ENCODE assay signal across 5 worm cellular contexts in the genomic region with DNA sequence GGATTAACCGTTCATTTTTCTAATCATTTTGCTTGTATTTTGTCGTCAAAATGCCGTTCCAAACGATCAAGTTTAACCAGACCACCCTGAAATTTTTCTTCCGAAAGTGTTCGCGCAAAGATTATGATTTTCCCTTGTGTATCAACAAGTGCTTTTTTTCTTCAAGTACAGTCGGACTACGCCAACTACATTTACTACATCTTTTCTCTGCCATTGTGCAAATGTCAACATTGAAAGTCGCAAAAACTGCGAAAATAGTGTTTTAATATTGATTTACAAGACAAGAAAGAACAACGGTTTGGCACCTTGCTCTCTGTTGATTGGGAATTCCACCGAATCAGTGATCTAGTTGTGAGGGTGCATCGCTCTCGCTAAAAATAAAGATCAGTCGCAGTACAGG.
TF ChIP-seq lines count a peak whose summit lies in the region.

No protein-coding gene starts in this region.

TF ChIP-seq in whole organism, L1 larva, 84 proteins besides CTCF, POLR2A, EP300 and RAD21:
- TF ChIP-seq ceh-88 (GFP tag; IDR thresholded peaks at IDR 0.05; lab: Robert Waterston, UW): no peak
- TF ChIP-seq tlp-1 (tag; optimal IDR thresholded peaks at IDR 0.05; lab: Kevin White, UChicago): no peak
- TF ChIP-seq aly-2 (tag; optimal IDR thresholded peaks at IDR 0.05; lab: Kevin White, UChicago): no peak
- no peak for TF ChIP-seq nhr-28 (tag; optimal IDR thresholded peaks at IDR 0.05; lab: Kevin White, UChicago)
- peak; percentile 15 for TF ChIP-seq tbx-2 (tag; optimal IDR thresholded peaks at IDR 0.05; lab: Kevin White, UChicago)
- TF ChIP-seq nhr-77 (tag; optimal IDR thresholded peaks at IDR 0.05; lab: Kevin White, UChicago): peak; percentile 92
- TF ChIP-seq ztf-4 (tag; optimal IDR thresholded peaks at IDR 0.05; lab: Kevin White, UChicago): no peak
- no peak for TF ChIP-seq swsn-7 (tag; optimal IDR thresholded peaks at IDR 0.05; lab: Kevin White, UChicago)
- TF ChIP-seq hlh-4 (tag; optimal IDR thresholded peaks at IDR 0.05; lab: Kevin White, UChicago): no peak
- peak; percentile 50 for TF ChIP-seq nhr-237 (tag; optimal IDR thresholded peaks at IDR 0.05; lab: Kevin White, UChicago)
- TF ChIP-seq skn-1 (tag; optimal IDR thresholded peaks at IDR 0.05; lab: Kevin White, UChicago): no peak
- TF ChIP-seq sox-4 (tag; optimal IDR thresholded peaks at IDR 0.05; lab: Kevin White, UChicago): no peak
- TF ChIP-seq lin-14 (GFP tag; optimal IDR thresholded peaks at IDR 0.05; lab: Kevin White, UChicago): peak; percentile 11
- no peak for TF ChIP-seq hpl-2 (GFP tag; optimal IDR thresholded peaks at IDR 0.05; lab: Kevin White, UChicago)

TF ChIP-seq in whole organism, L2 larva, 48 proteins besides CTCF, POLR2A, EP300 and RAD21:
- TF ChIP-seq nhr-12 (tag; optimal IDR thresholded peaks at IDR 0.05; lab: Kevin White, UChicago): no peak
- peak; percentile 47 for TF ChIP-seq F13H6.1 (tag; optimal IDR thresholded peaks at IDR 0.05; lab: Kevin White, UChicago)
TF ChIP-seq in whole organism, L2 larva: peak in this region for 1.

TF ChIP-seq in whole organism, L3 larva, 47 proteins besides CTCF, POLR2A, EP300 and RAD21:
- TF ChIP-seq pha-4 (tag; optimal IDR thresholded peaks at IDR 0.05; lab: Kevin White, UChicago) (peak; percentile 92), tbx-2 (tag; optimal IDR thresholded peaks at IDR 0.05; lab: Kevin White, UChicago) (no peak), unc-62 (GFP tag; optimal IDR thresholded peaks at IDR 0.05; lab: Kevin White, UChicago) (no peak), egl-5 (tag; optimal IDR thresholded peaks at IDR 0.05; lab: Kevin White, UChicago) (no peak)
TF ChIP-seq in whole organism, L3 larva: peak in this region for 1.

TF ChIP-seq in whole organism, L4 larva, 104 proteins besides CTCF, POLR2A, EP300 and RAD21:
- TF ChIP-seq R02D3.7 (tag; optimal IDR thresholded peaks at IDR 0.05; lab: Kevin White, UChicago): no peak
- TF ChIP-seq nhr-28 (tag; optimal IDR thresholded peaks at IDR 0.05; lab: Kevin White, UChicago): peak; percentile 27

TF ChIP-seq in whole organism, mixed stage, embryonic, 35 proteins besides CTCF, POLR2A, EP300 and RAD21:
- peak; percentile 14 for TF ChIP-seq nhr-237 (tag; optimal IDR thresholded peaks at IDR 0.05; lab: Kevin White, UChicago)
- no peak for TF ChIP-seq nhr-12 (tag; optimal IDR thresholded peaks at IDR 0.05; lab: Kevin White, UChicago)
- no peak for TF ChIP-seq elt-3 (tag; optimal IDR thresholded peaks at IDR 0.05; lab: Kevin White, UChicago)

Comparison
In these comparisons a context has a peak if more than half of its experiments do, and no peak if none do; other contexts are left out.
1. Of the 29 proteins assayed by ChIP-seq in both whole organism, L4 larva and whole organism, L1 larva: peak only in whole organism, L4 larva: nhr-28; only in whole organism, L1 larva: nhr-237 and nhr-77; in both: none; in neither: 26.